Fruit fly (Drosophila melanogaster) whole organism, embryonic: Measurements from ENCODE around the gene CG3505.
A peak's percentile ranks its signal among the peaks of the same experiment; 100 is the strongest.

Experiments
- CG10274 ChIP-seq: fragments of 200-800 bp; sonication (Bioruptor generic); optimal IDR thresholded peaks from 3 replicates; lab custom pipeline; 2017; ENCODE audit warnings: missing biosample characterization, mild to moderate bottlenecking, missing genetic modification characterization
- CG10462 ChIP-seq: fragments of 200-800 bp; sonication (Bioruptor generic); optimal IDR thresholded peaks from 2 replicates; lab custom pipeline; 2016; ENCODE audit warnings: missing biosample characterization, missing genetic modification characterization
- CG11696 ChIP-seq: fragments of 200-800 bp; sonication (Bioruptor generic); IDR thresholded peaks from 2 replicates; pipeline ENCODE4 v1.3.6; 2022; ENCODE audit warnings: missing biosample characterization, missing genetic modification characterization
- CG1233 ChIP-seq: fragments of 200-800 bp; sonication (Bioruptor generic); optimal IDR thresholded peaks from 4 replicates; lab custom pipeline; 2018; ENCODE audit warnings: missing biosample characterization, mild to moderate bottlenecking, missing genetic modification characterization
- CG14014 ChIP-seq: fragments of 200-800 bp; sonication (Bioruptor generic); IDR thresholded peaks from 2 replicates; pipeline ENCODE4 v1.3.6; 2022; ENCODE audit warnings: missing biosample characterization, missing genetic modification characterization
- CG14667 ChIP-seq: fragments of 200-800 bp; sonication (Bioruptor generic); IDR thresholded peaks from 2 replicates; pipeline ENCODE4 v1.3.6; 2022; ENCODE audit warnings: missing biosample characterization, missing genetic modification characterization
- CG14710 ChIP-seq: fragments of 200-800 bp; sonication (Bioruptor generic); optimal IDR thresholded peaks from 3 replicates; lab custom pipeline; 2019; ENCODE audit warnings: missing biosample characterization, mild to moderate bottlenecking, missing genetic modification characterization, moderate library complexity
- CG15479 ChIP-seq: fragments of 200-800 bp; sonication (Bioruptor generic); optimal IDR thresholded peaks from 3 replicates; lab custom pipeline; 2019; ENCODE audit warnings: missing biosample characterization, mild to moderate bottlenecking, missing genetic modification characterization, moderate library complexity
- CG1602 ChIP-seq: fragments of 200-800 bp; sonication (Bioruptor generic); optimal IDR thresholded peaks from 3 replicates; lab custom pipeline; 2016; ENCODE audit warnings: missing biosample characterization, missing genetic modification characterization
- CG16779 ChIP-seq: fragments of 200-800 bp; sonication (Bioruptor generic); IDR thresholded peaks from 2 replicates; pipeline ENCODE4 v1.3.6; 2022; ENCODE audit warnings: missing biosample characterization, missing genetic modification characterization
- CG17568 ChIP-seq: fragments of 200-800 bp; sonication (Bioruptor generic); optimal IDR thresholded peaks from 2 replicates; lab custom pipeline; 2018; ENCODE audit warnings: missing biosample characterization, mild to moderate bottlenecking, missing genetic modification characterization, moderate library complexity
- CG3163 ChIP-seq: fragments of 200-800 bp; sonication (Bioruptor generic); optimal IDR thresholded peaks from 3 replicates; lab custom pipeline; 2016; ENCODE audit warnings: missing biosample characterization, missing genetic modification characterization
- CG33213 ChIP-seq: fragments of 200-800 bp; sonication (Bioruptor generic); optimal IDR thresholded peaks from 3 replicates; lab custom pipeline; 2016; ENCODE audit warnings: missing biosample characterization, missing genetic modification characterization
- CG4328 ChIP-seq: fragments of 200-800 bp; sonication (Bioruptor generic); optimal IDR thresholded peaks from 3 replicates; lab custom pipeline; 2017; ENCODE audit warnings: missing biosample characterization, missing genetic modification reagents, missing genetic modification characterization
- CG4730 ChIP-seq: fragments of 200-800 bp; sonication (Bioruptor generic); IDR thresholded peaks from 2 replicates; pipeline ENCODE4 v1.3.6; 2022; ENCODE audit warnings: missing biosample characterization, missing genetic modification characterization
- CG5180 ChIP-seq: fragments of 200-800 bp; sonication (Bioruptor generic); optimal IDR thresholded peaks from 3 replicates; lab custom pipeline; 2017; ENCODE audit warnings: missing biosample characterization, missing genetic modification characterization, mild to moderate bottlenecking, moderate library complexity, missing genetic modification reagents
- CG7271 ChIP-seq: fragments of 200-800 bp; sonication (Bioruptor generic); optimal IDR thresholded peaks from 2 replicates; lab custom pipeline; 2018; ENCODE audit warnings: missing biosample characterization, mild to moderate bottlenecking, missing genetic modification characterization, moderate library complexity
- CG8359 ChIP-seq: fragments of 200-800 bp; sonication (Bioruptor generic); optimal IDR thresholded peaks from 2 replicates; lab custom pipeline; 2017; ENCODE audit warnings: missing biosample characterization, mild to moderate bottlenecking, missing genetic modification characterization, borderline replicate concordance
- CG9215 ChIP-seq: fragments of 200-800 bp; sonication (Bioruptor generic); IDR thresholded peaks from 2 replicates; pipeline ENCODE4 v1.3.6; 2022; ENCODE audit warnings: missing biosample characterization, missing genetic modification characterization
- D ChIP-seq, 2 experiments: fragments of 200-800 bp in 1 of 2; fragments of >200 bp in 1 of 2; sonication (Bioruptor generic) in 1 of 2; optimal IDR thresholded peaks; 2 replicates in 1 of 2; 3 replicates in 1 of 2; lab custom pipeline; 2017; ENCODE audit warnings: mild to moderate bottlenecking in 1 of 2, missing biosample characterization in 1 of 2, missing genetic modification characterization in 1 of 2, missing genetic modification reagents in 1 of 2
- D19B ChIP-seq: fragments of 200-800 bp; sonication (Bioruptor generic); optimal IDR thresholded peaks from 2 replicates; lab custom pipeline; 2017; ENCODE audit warnings: missing biosample characterization, mild to moderate bottlenecking, missing genetic modification characterization
- Dad ChIP-seq: fragments of 200-800 bp; sonication (Bioruptor generic); optimal IDR thresholded peaks from 3 replicates; lab custom pipeline; 2016; ENCODE audit warnings: missing biosample characterization, missing genetic modification characterization
- Dfd ChIP-seq, 2 experiments: fragments of >200 bp; optimal IDR thresholded peaks; 2 replicates each; lab custom pipeline; 2017; ENCODE audit warnings: missing biosample characterization in 2 of 2, missing genetic modification characterization in 2 of 2
- Hey ChIP-seq: fragments of 200-800 bp; sonication (Bioruptor generic); optimal IDR thresholded peaks from 3 replicates; lab custom pipeline; 2018; ENCODE audit warnings: missing biosample characterization, mild to moderate bottlenecking, missing genetic modification characterization
- Hr51 ChIP-seq, 2 experiments: fragments of 200-800 bp; sonication (Bioruptor generic); optimal IDR thresholded peaks; 2 replicates in 1 of 2; 3 replicates in 1 of 2; lab custom pipeline; 2016 to 2018; ENCODE audit warnings: missing biosample characterization in 2 of 2, missing genetic modification characterization in 2 of 2, mild to moderate bottlenecking in 1 of 2, moderate library complexity in 1 of 2
- MESR4 ChIP-seq: fragments of 200-800 bp; sonication (Bioruptor generic); optimal IDR thresholded peaks from 2 replicates; lab custom pipeline; 2018; ENCODE audit warnings: missing biosample characterization, mild to moderate bottlenecking, missing genetic modification characterization, moderate library complexity
- Nf-YC ChIP-seq: fragments of 200-800 bp; optimal IDR thresholded peaks from 3 replicates; lab custom pipeline; 2019; ENCODE audit warnings: missing biosample characterization, mild to moderate bottlenecking, missing genetic modification characterization, moderate library complexity
- Oli ChIP-seq: fragments of 200-800 bp; sonication (Bioruptor generic); optimal IDR thresholded peaks from 2 replicates; lab custom pipeline; 2018; ENCODE audit warnings: missing biosample characterization, mild to moderate bottlenecking, missing genetic modification characterization, moderate library complexity
- PHDP ChIP-seq: fragments of 200-800 bp; sonication (Bioruptor generic); optimal IDR thresholded peaks from 3 replicates; lab custom pipeline; 2018; ENCODE audit warnings: missing biosample characterization, mild to moderate bottlenecking, missing genetic modification characterization, moderate library complexity
- Pdp1 ChIP-seq, 2 experiments: fragments of 200-800 bp; sonication (Bioruptor generic); optimal IDR thresholded peaks; 3 replicates each; lab custom pipeline; 2016; ENCODE audit warnings: missing biosample characterization in 2 of 2, missing genetic modification characterization in 2 of 2, mild to moderate bottlenecking in 1 of 2, moderate library complexity in 1 of 2
- bowl ChIP-seq: fragments of 200-800 bp; sonication (Bioruptor generic); IDR thresholded peaks from 2 replicates; pipeline ENCODE4 v1.3.6; 2022; ENCODE audit warnings: missing biosample characterization, missing genetic modification characterization
- caup ChIP-seq: fragments of 200-800 bp; sonication (Bioruptor generic); optimal IDR thresholded peaks from 3 replicates; lab custom pipeline; 2017; ENCODE audit warnings: missing biosample characterization, mild to moderate bottlenecking, missing genetic modification characterization, moderate library complexity; ENCODE audit not compliant: severe bottlenecking
- chif ChIP-seq, 2 experiments: fragments of 200-800 bp; sonication (Bioruptor generic); optimal IDR thresholded peaks; 3 replicates each; lab custom pipeline; 2016; ENCODE audit warnings: missing biosample characterization in 2 of 2, missing genetic modification characterization in 2 of 2
- ems ChIP-seq: fragments of 200-800 bp; sonication (Bioruptor generic); optimal IDR thresholded peaks from 3 replicates; lab custom pipeline; 2016; ENCODE audit warnings: missing biosample characterization, missing genetic modification characterization
- eve ChIP-seq, 2 experiments: fragments of >200 bp; optimal IDR thresholded peaks; 2 replicates each; lab custom pipeline; 2017; ENCODE audit warnings: missing biosample characterization in 2 of 2, missing genetic modification characterization in 2 of 2
- ewg ChIP-seq: fragments of 200-800 bp; sonication (Bioruptor generic); optimal IDR thresholded peaks from 3 replicates; lab custom pipeline; 2017; ENCODE audit warnings: mild to moderate bottlenecking, missing biosample characterization, missing genetic modification reagents, missing genetic modification characterization
- fd102C ChIP-seq: fragments of 200-800 bp; sonication (Bioruptor generic); optimal IDR thresholded peaks from 2 replicates; lab custom pipeline; 2018; ENCODE audit warnings: missing biosample characterization, mild to moderate bottlenecking, missing genetic modification characterization, moderate library complexity
- fd96Cb ChIP-seq: fragments of 200-800 bp; sonication (Bioruptor generic); optimal IDR thresholded peaks from 2 replicates; lab custom pipeline; 2018; ENCODE audit warnings: missing biosample characterization, mild to moderate bottlenecking, missing genetic modification characterization, moderate library complexity
- gcm2 ChIP-seq: fragments of 200-800 bp; sonication (Bioruptor generic); optimal IDR thresholded peaks from 2 replicates; lab custom pipeline; 2016; ENCODE audit warnings: missing biosample characterization, missing genetic modification characterization
- gem ChIP-seq: fragments of 200-800 bp; sonication (Bioruptor generic); optimal IDR thresholded peaks from 2 replicates; lab custom pipeline; 2019; ENCODE audit warnings: missing biosample characterization, mild to moderate bottlenecking, missing genetic modification characterization, moderate library complexity
- grau ChIP-seq: fragments of 200-800 bp; optimal IDR thresholded peaks from 3 replicates; lab custom pipeline; 2019; ENCODE audit warnings: missing biosample characterization, mild to moderate bottlenecking, missing genetic modification characterization, moderate library complexity
- lab ChIP-seq: fragments of 200-800 bp; sonication (Bioruptor generic); optimal IDR thresholded peaks from 3 replicates; lab custom pipeline; 2017; ENCODE audit warnings: missing biosample characterization, missing genetic modification characterization, mild to moderate bottlenecking, moderate library complexity, missing genetic modification reagents
- pfk ChIP-seq: fragments of 200-800 bp; sonication (Bioruptor generic); optimal IDR thresholded peaks from 2 replicates; lab custom pipeline; 2018; ENCODE audit warnings: missing biosample characterization, mild to moderate bottlenecking, missing genetic modification characterization, moderate library complexity
- pros ChIP-seq: fragments of 200-800 bp; sonication (Bioruptor generic); optimal IDR thresholded peaks from 3 replicates; lab custom pipeline; 2019; ENCODE audit warnings: missing biosample characterization, mild to moderate bottlenecking, missing genetic modification characterization, moderate library complexity
- pzg ChIP-seq: fragments of 200-800 bp; sonication (Bioruptor generic); optimal IDR thresholded peaks from 3 replicates; lab custom pipeline; 2018; ENCODE audit warnings: missing biosample characterization, mild to moderate bottlenecking, missing genetic modification characterization, moderate library complexity
- slbo ChIP-seq: fragments of 200-800 bp; sonication (Bioruptor generic); IDR thresholded peaks from 2 replicates; pipeline ENCODE4 v1.3.6; 2022; ENCODE audit warnings: missing biosample characterization, missing genetic modification characterization
- twi ChIP-seq: fragments of 200-800 bp; optimal IDR thresholded peaks from 2 replicates; lab custom pipeline; 2019; ENCODE audit warnings: missing biosample characterization, mild to moderate bottlenecking, missing genetic modification characterization, moderate library complexity
- unpg ChIP-seq: fragments of 200-800 bp; sonication (Bioruptor generic); optimal IDR thresholded peaks from 3 replicates; lab custom pipeline; 2018; ENCODE audit warnings: missing biosample characterization, mild to moderate bottlenecking, missing genetic modification characterization, moderate library complexity
- vfl ChIP-seq: fragments of 200-800 bp; sonication (Bioruptor generic); optimal IDR thresholded peaks from 2 replicates; lab custom pipeline; 2016; ENCODE audit warnings: missing biosample characterization, missing genetic modification characterization

The CG3505 gene

DNA sequence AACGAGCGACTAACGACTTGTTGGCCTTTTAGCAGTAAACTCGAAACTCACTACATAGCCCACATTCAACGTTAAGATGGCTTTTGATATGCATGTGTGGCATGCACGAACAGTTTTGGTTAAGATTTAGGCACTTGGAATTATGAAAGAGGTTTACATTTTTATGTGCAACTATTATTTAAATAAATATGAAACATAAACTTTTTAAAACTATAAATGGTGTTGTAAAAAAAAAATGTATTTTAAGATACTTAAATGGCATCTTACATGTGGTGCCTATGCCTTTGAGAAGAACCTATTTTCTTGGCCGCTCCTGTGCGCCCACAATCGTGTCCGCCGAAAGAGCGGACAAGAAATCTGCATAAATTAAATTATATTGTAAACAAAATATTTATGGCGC is 49.1 kb downstream of the CG3505 start (continued):
- TF ChIP-seq Dad (GFP tag; lab: Kevin White, UChicago), result no peak
- TF ChIP-seq D (optimal IDR thresholded peaks at IDR 0.05; lab: Kevin White, UChicago), result no peak
- TF ChIP-seq D (GFP tag; optimal IDR thresholded peaks at IDR 0.05; lab: Kevin White, UChicago), result no peak
- no peak for TF ChIP-seq CG9215 (GFP tag; lab: Robert Waterston, UW)
- TF ChIP-seq lab (GFP tag; lab: Kevin White, UChicago), result no peak
- TF ChIP-seq CG1602, result no peak
- TF ChIP-seq fd102C, result no peak
- no peak for TF ChIP-seq eve (GFP tag; optimal IDR thresholded peaks at IDR 0.05; lab: Kevin White, UChicago)
- no peak; the same call in 1 of the 2 replicates for TF ChIP-seq slbo
- peak in 1 of 2 experiments; percentile 52 for TF ChIP-seq Hr51 (GFP tag; optimal IDR thresholded peaks at IDR 0.05; lab: Kevin White, UChicago)
- TF ChIP-seq Dfd (GFP tag; optimal IDR thresholded peaks at IDR 0.05; lab: Kevin White, UChicago), result no peak
- TF ChIP-seq pzg (GFP tag; lab: Kevin White, UChicago), result no peak
- TF ChIP-seq ewg (GFP tag; lab: Kevin White, UChicago), result no peak
- TF ChIP-seq CG11696 (GFP tag; lab: Robert Waterston, UW), result peak; percentile 82
- no peak for TF ChIP-seq CG4328 (GFP tag; lab: Kevin White, UChicago)
- no peak for TF ChIP-seq Hey
- TF ChIP-seq caup (GFP tag; lab: Kevin White, UChicago), result no peak
- TF ChIP-seq CG14667 (GFP tag; lab: Robert Waterston, UW), result no peak
- TF ChIP-seq CG8359, result no peak
- TF ChIP-seq pros (GFP tag; lab: Kevin White, UChicago), result no peak
- no peak for TF ChIP-seq gcm2 (GFP tag; lab: Kevin White, UChicago)
- TF ChIP-seq MESR4 (GFP tag; lab: Kevin White, UChicago), result no peak
- TF ChIP-seq CG14710 (tag; lab: Kevin White, UChicago), result no peak
- TF ChIP-seq CG16779 (GFP tag; lab: Robert Waterston, UW), result no peak
- no peak for TF ChIP-seq Nf-YC (tag; lab: Kevin White, UChicago)
- no peak for TF ChIP-seq chif (GFP tag; optimal IDR thresholded peaks at IDR 0.05; lab: Kevin White, UChicago)
- TF ChIP-seq CG15479 (GFP tag; lab: Kevin White, UChicago), result no peak
- TF ChIP-seq PHDP (tag; lab: Kevin White, UChicago), result peak; percentile 14
- TF ChIP-seq unpg, result peak; percentile 39
- no peak for TF ChIP-seq CG17568 (GFP tag; lab: Kevin White, UChicago)
- TF ChIP-seq CG3163 (GFP tag; lab: Kevin White, UChicago), result no peak
- TF ChIP-seq fd96Cb (tag; lab: Kevin White, UChicago), result no peak
- peak; percentile 55 for TF ChIP-seq gem (tag; lab: Kevin White, UChicago)
- no peak for TF ChIP-seq bowl
- TF ChIP-seq CG1233 (GFP tag; lab: Kevin White, UChicago), result no peak
- TF ChIP-seq CG4730 (GFP tag; lab: Robert Waterston, UW), result 0 out of 2 replicates have a peak, but pooled peaks have one; percentile 6
- TF ChIP-seq CG33213 (GFP tag; lab: Kevin White, UChicago), result no peak
- no peak for TF ChIP-seq D19B
- TF ChIP-seq Oli, result peak; percentile 31
- TF ChIP-seq CG5180, result no peak
- no peak for TF ChIP-seq CG7271 (tag; lab: Kevin White, UChicago)
- no peak for TF ChIP-seq vfl (GFP tag; lab: Kevin White, UChicago)
- TF ChIP-seq CG10274 (GFP tag; lab: Kevin White, UChicago), result no peak
- peak; percentile 19 for TF ChIP-seq grau
- no peak for TF ChIP-seq twi (tag; lab: Kevin White, UChicago)
- TF ChIP-seq pfk (GFP tag; lab: Kevin White, UChicago), result no peak
- no peak for TF ChIP-seq CG10462 (GFP tag; lab: Kevin White, UChicago)
- TF ChIP-seq ems (GFP tag; lab: Kevin White, UChicago), result no peak
- TF ChIP-seq CG14014 (GFP tag; lab: Robert Waterston, UW), result peak; percentile 49; the same call in 1 of the 2 replicates
- TF ChIP-seq Pdp1 (GFP tag; optimal IDR thresholded peaks at IDR 0.05; lab: Kevin White, UChicago), result no peak
